Worm (Caenorhabditis elegans) whole organism, L2 larva: ENCODE data around the gene F19G12.4.

Experiments used
- lsy-2 ChIP-seq, 2 experiments: fragments of 150-350 bp in 1 of 2; sonication (generic microtip) in 1 of 2; optimal IDR thresholded peaks; 2 replicates each; lab custom pipeline; 2014 to 2017; ENCODE audit warnings: missing biosample characterization in 2 of 2, missing genetic modification characterization in 2 of 2
- sem-4 ChIP-seq: fragments of 150-350 bp; optimal IDR thresholded peaks from 2 replicates; lab custom pipeline; 2014; ENCODE audit warnings: missing biosample characterization, missing genetic modification reagents, missing genetic modification characterization

DNA sequence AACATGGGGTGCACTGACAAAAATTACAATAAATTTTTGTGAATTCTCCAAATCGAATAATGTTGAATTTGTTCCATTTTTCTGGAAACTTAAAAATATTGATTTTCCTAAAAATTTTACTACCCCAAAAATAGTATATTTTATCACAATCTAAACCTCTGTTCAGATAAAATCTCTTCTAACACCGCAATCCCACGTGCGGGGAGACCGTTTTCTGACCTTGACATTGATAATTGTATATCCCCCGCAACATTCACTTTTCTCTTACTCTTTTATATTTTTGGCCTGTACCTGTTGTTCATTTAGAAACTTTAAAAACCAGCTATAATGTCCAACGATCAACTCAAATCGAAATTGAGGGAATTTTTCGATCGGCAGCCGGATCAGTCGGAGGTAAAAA lies 41.7 kb downstream of the F19G12.4 start, which contains the start of gene D1005.2:
- TF ChIP-seq lsy-2 (tag; optimal IDR thresholded peaks at IDR 0.05; lab: Kevin White, UChicago) (no peak), sem-4 (no peak)
